Worm (Caenorhabditis elegans) whole organism, late embryonic: ENCODE results near the gene F46G11.4.

Experiments
- ceh-31 ChIP-seq: sonication (generic microtip); optimal IDR thresholded peaks from 2 replicates; lab custom pipeline; 2016; ENCODE audit warnings: missing genetic modification characterization, missing compliant biosample characterization
- dmd-4 ChIP-seq: sonication (generic microtip); optimal IDR thresholded peaks from 2 replicates; lab custom pipeline; 2016; ENCODE audit warnings: borderline replicate concordance, missing genetic modification characterization, missing compliant biosample characterization
- ets-4 ChIP-seq: sonication (generic microtip); optimal IDR thresholded peaks from 2 replicates; lab custom pipeline; 2016; ENCODE audit warnings: missing genetic modification characterization, missing compliant biosample characterization

F46G11.4 gene

ce11 chrX:5753141-5753540 lies 45.4 kb downstream of the F46G11.4 start:
- TF ChIP-seq ceh-31 (no peak), ets-4 (tag; lab: Kevin White, UChicago) (no peak), dmd-4 (tag; lab: Kevin White, UChicago) (no peak)
